Fruit fly (Drosophila melanogaster) whole organism, prepupa: Measurements from ENCODE around the gene CG7582.
A peak's percentile ranks its signal among the peaks of the same experiment; 100 is the strongest.

Experiments used
- Blimp-1 ChIP-seq: fragments of 200-800 bp; sonication (Bioruptor generic); optimal IDR thresholded peaks from 3 replicates; lab custom pipeline; 2017; ENCODE audit warnings: missing biosample characterization, missing genetic modification characterization, mild to moderate bottlenecking, moderate library complexity, missing genetic modification reagents
- CG10631 ChIP-seq: fragments of 200-800 bp; sonication (Bioruptor generic); optimal IDR thresholded peaks from 2 replicates; lab custom pipeline; 2016; ENCODE audit warnings: missing biosample characterization, missing genetic modification characterization
- CG10669 ChIP-seq: fragments of 200-800 bp; sonication (Bioruptor generic); optimal IDR thresholded peaks from 3 replicates; lab custom pipeline; 2018; ENCODE audit warnings: missing biosample characterization, mild to moderate bottlenecking, missing genetic modification characterization, moderate library complexity
- CG11294 ChIP-seq: fragments of 200-800 bp; sonication (Bioruptor generic); IDR thresholded peaks from 2 replicates; pipeline ENCODE4 v1.3.6; 2022; ENCODE audit warnings: missing biosample characterization, missing genetic modification characterization
- CG11762 ChIP-seq: fragments of 200-800 bp; sonication (Bioruptor generic); optimal IDR thresholded peaks from 3 replicates; lab custom pipeline; 2016; ENCODE audit warnings: missing biosample characterization, missing genetic modification characterization; ENCODE audit not compliant: insufficient read depth
- CG15336 ChIP-seq: fragments of 200-800 bp; sonication (Bioruptor generic); IDR thresholded peaks from 2 replicates; pipeline ENCODE4 v1.3.6; 2022; ENCODE audit warnings: missing biosample characterization, missing genetic modification characterization
- CG1621 ChIP-seq: fragments of 200-800 bp; sonication (Bioruptor generic); optimal IDR thresholded peaks from 3 replicates; lab custom pipeline; 2018; ENCODE audit warnings: missing biosample characterization, mild to moderate bottlenecking, missing genetic modification characterization
- CG16779 ChIP-seq: fragments of 200-800 bp; sonication (Bioruptor generic); optimal IDR thresholded peaks from 3 replicates; lab custom pipeline; 2017; ENCODE audit warnings: missing biosample characterization, mild to moderate bottlenecking, missing genetic modification characterization
- CG31627 ChIP-seq: fragments of 200-800 bp; sonication (Bioruptor generic); optimal IDR thresholded peaks from 3 replicates; lab custom pipeline; 2016; ENCODE audit warnings: missing biosample characterization, missing genetic modification characterization
- CG32006 ChIP-seq: fragments of 200-800 bp; sonication (Bioruptor generic); optimal IDR thresholded peaks from 3 replicates; lab custom pipeline; 2017; ENCODE audit warnings: missing biosample characterization, mild to moderate bottlenecking, missing genetic modification characterization
- CG4318 ChIP-seq: fragments of 200-800 bp; sonication (Bioruptor generic); optimal IDR thresholded peaks from 3 replicates; lab custom pipeline; 2017; ENCODE audit warnings: missing biosample characterization, mild to moderate bottlenecking, missing genetic modification characterization
- CG6163 ChIP-seq: fragments of 200-800 bp; sonication (Bioruptor generic); IDR thresholded peaks from 3 replicates; pipeline ENCODE4 v1.3.6; 2022; ENCODE audit warnings: missing biosample characterization, missing genetic modification characterization
- CG6276 ChIP-seq: fragments of 200-800 bp; sonication (Bioruptor generic); optimal IDR thresholded peaks from 2 replicates; lab custom pipeline; 2017; ENCODE audit warnings: missing biosample characterization, mild to moderate bottlenecking, missing genetic modification characterization
- CG6792 ChIP-seq: fragments of 200-800 bp; sonication (Bioruptor generic); optimal IDR thresholded peaks from 3 replicates; lab custom pipeline; 2016; ENCODE audit warnings: missing biosample characterization, missing genetic modification characterization
- CG6808 ChIP-seq: fragments of 200-800 bp; sonication (Bioruptor generic); optimal IDR thresholded peaks from 3 replicates; lab custom pipeline; 2017; ENCODE audit warnings: missing biosample characterization, missing genetic modification characterization, mild to moderate bottlenecking, moderate library complexity, missing genetic modification reagents
- CG7368 ChIP-seq: fragments of 200-800 bp; sonication (Bioruptor generic); optimal IDR thresholded peaks from 3 replicates; lab custom pipeline; 2016; ENCODE audit warnings: missing biosample characterization, missing genetic modification characterization
- CG8319 ChIP-seq: fragments of 200-800 bp; sonication (Bioruptor generic); optimal IDR thresholded peaks from 3 replicates; lab custom pipeline; 2016; ENCODE audit warnings: missing biosample characterization, missing genetic modification characterization
- CG8632 ChIP-seq: fragments of 200-800 bp; sonication (Bioruptor generic); optimal IDR thresholded peaks from 3 replicates; lab custom pipeline; 2016; ENCODE audit warnings: missing biosample characterization, missing genetic modification characterization
- CG9139 ChIP-seq: fragments of 200-800 bp; sonication (Bioruptor generic); optimal IDR thresholded peaks from 3 replicates; lab custom pipeline; 2017; ENCODE audit warnings: missing biosample characterization, mild to moderate bottlenecking, missing genetic modification characterization
- Eip75B ChIP-seq: fragments of 200-800 bp; sonication (Bioruptor generic); optimal IDR thresholded peaks from 3 replicates; lab custom pipeline; 2016; ENCODE audit warnings: missing biosample characterization, missing genetic modification characterization
- Eip78C ChIP-seq: fragments of 200-800 bp; sonication (Bioruptor generic); peaks from one replicate; lab custom pipeline; 2016; ENCODE audit warnings: missing biosample characterization, missing genetic modification characterization
- Eip93F ChIP-seq: fragments of 200-800 bp; sonication (Bioruptor generic); optimal IDR thresholded peaks from 2 replicates; lab custom pipeline; 2016; ENCODE audit warnings: missing biosample characterization, mild to moderate bottlenecking, missing genetic modification characterization
- Ets96B ChIP-seq: fragments of 200-800 bp; optimal IDR thresholded peaks from 2 replicates; lab custom pipeline; 2019; ENCODE audit warnings: missing biosample characterization, mild to moderate bottlenecking, missing genetic modification characterization, moderate library complexity
- Gug ChIP-seq: fragments of 200-800 bp; sonication (Bioruptor generic); IDR thresholded peaks from 2 replicates; pipeline ENCODE4 v1.3.6; 2022; ENCODE audit warnings: missing biosample characterization, missing genetic modification characterization
- Hr38 ChIP-seq: sonication (Bioruptor generic); optimal IDR thresholded peaks from 2 replicates; lab custom pipeline; 2016; ENCODE audit warnings: missing biosample characterization, missing genetic modification characterization
- Hr39 ChIP-seq: fragments of 200-800 bp; sonication (Bioruptor generic); optimal IDR thresholded peaks from 2 replicates; lab custom pipeline; 2016; ENCODE audit warnings: missing biosample characterization, missing genetic modification characterization
- Hr4 ChIP-seq: fragments of 200-800 bp; sonication (Bioruptor generic); optimal IDR thresholded peaks from 3 replicates; lab custom pipeline; 2016; ENCODE audit warnings: missing biosample characterization, missing genetic modification characterization
- Lpt ChIP-seq: fragments of 200-800 bp; sonication (Bioruptor generic); optimal IDR thresholded peaks from 3 replicates; lab custom pipeline; 2016; ENCODE audit warnings: missing biosample characterization, missing genetic modification characterization
- Met ChIP-seq: fragments of 200-800 bp; sonication (Bioruptor generic); optimal IDR thresholded peaks from 3 replicates; lab custom pipeline; 2016; ENCODE audit warnings: missing biosample characterization, missing genetic modification characterization
- Sox15 ChIP-seq: fragments of 200-800 bp; sonication (Bioruptor generic); optimal IDR thresholded peaks from 3 replicates; lab custom pipeline; 2016; ENCODE audit warnings: missing biosample characterization, missing genetic modification characterization
- achi ChIP-seq: fragments of 200-800 bp; sonication (Bioruptor generic); optimal IDR thresholded peaks from 3 replicates; lab custom pipeline; 2016; ENCODE audit warnings: missing biosample characterization, missing genetic modification characterization
- acj6 ChIP-seq: fragments of 200-800 bp; sonication (Bioruptor generic); optimal IDR thresholded peaks from 3 replicates; lab custom pipeline; 2016; ENCODE audit warnings: missing biosample characterization, missing genetic modification characterization
- eg ChIP-seq: fragments of 200-800 bp; sonication (Bioruptor generic); IDR thresholded peaks from 3 replicates; pipeline ENCODE4 v1.3.6; 2022; ENCODE audit warnings: missing biosample characterization, missing genetic modification characterization
- esn ChIP-seq: fragments of 200-800 bp; sonication (Bioruptor generic); optimal IDR thresholded peaks from 2 replicates; lab custom pipeline; 2016; ENCODE audit warnings: missing biosample characterization, mild to moderate bottlenecking, missing genetic modification characterization, moderate library complexity
- fd59A ChIP-seq: fragments of 200-800 bp; sonication (Bioruptor generic); optimal IDR thresholded peaks from 2 replicates; lab custom pipeline; 2017; ENCODE audit warnings: missing biosample characterization, mild to moderate bottlenecking, missing genetic modification characterization, missing genetic modification reagents
- fd85E ChIP-seq: fragments of 200-800 bp; sonication (Bioruptor generic); optimal IDR thresholded peaks from 3 replicates; lab custom pipeline; 2016; ENCODE audit warnings: missing biosample characterization, missing genetic modification characterization
- fkh ChIP-seq: fragments of 200-800 bp; sonication (Bioruptor generic); optimal IDR thresholded peaks from 3 replicates; lab custom pipeline; 2017; ENCODE audit warnings: missing biosample characterization, mild to moderate bottlenecking, missing genetic modification characterization, moderate library complexity
- lz ChIP-seq: fragments of 200-800 bp; sonication (Bioruptor generic); optimal IDR thresholded peaks from 3 replicates; lab custom pipeline; 2016; ENCODE audit warnings: missing biosample characterization, missing genetic modification characterization
- net ChIP-seq: fragments of 200-800 bp; sonication (Bioruptor generic); optimal IDR thresholded peaks from 3 replicates; lab custom pipeline; 2016; ENCODE audit warnings: missing biosample characterization, missing genetic modification characterization
- pdm3 ChIP-seq: fragments of 200-800 bp; sonication (Bioruptor generic); optimal IDR thresholded peaks from 3 replicates; lab custom pipeline; 2016; ENCODE audit warnings: missing biosample characterization, missing genetic modification characterization
- salr ChIP-seq, 2 experiments: fragments of 200-800 bp; sonication (Bioruptor generic); optimal IDR thresholded peaks; 3 replicates each; lab custom pipeline; 2016 to 2018; ENCODE audit warnings: missing biosample characterization in 2 of 2, missing genetic modification characterization in 2 of 2, mild to moderate bottlenecking in 1 of 2
- ss ChIP-seq, 2 experiments: fragments of 200-800 bp; sonication (Bioruptor generic); optimal IDR thresholded peaks; 2 replicates in 1 of 2; 3 replicates in 1 of 2; lab custom pipeline; 2017 to 2018; ENCODE audit warnings: mild to moderate bottlenecking in 2 of 2, missing biosample characterization in 2 of 2, missing genetic modification characterization in 2 of 2, moderate library complexity in 1 of 2
- topi ChIP-seq: fragments of 200-800 bp; sonication (Bioruptor generic); optimal IDR thresholded peaks from 3 replicates; lab custom pipeline; 2016; ENCODE audit warnings: missing biosample characterization, missing genetic modification characterization
- vri ChIP-seq: fragments of 200-800 bp; sonication (Bioruptor generic); optimal IDR thresholded peaks from 3 replicates; lab custom pipeline; 2016; ENCODE audit warnings: missing biosample characterization, mild to moderate bottlenecking, missing genetic modification characterization

CG7582 gene

DNA sequence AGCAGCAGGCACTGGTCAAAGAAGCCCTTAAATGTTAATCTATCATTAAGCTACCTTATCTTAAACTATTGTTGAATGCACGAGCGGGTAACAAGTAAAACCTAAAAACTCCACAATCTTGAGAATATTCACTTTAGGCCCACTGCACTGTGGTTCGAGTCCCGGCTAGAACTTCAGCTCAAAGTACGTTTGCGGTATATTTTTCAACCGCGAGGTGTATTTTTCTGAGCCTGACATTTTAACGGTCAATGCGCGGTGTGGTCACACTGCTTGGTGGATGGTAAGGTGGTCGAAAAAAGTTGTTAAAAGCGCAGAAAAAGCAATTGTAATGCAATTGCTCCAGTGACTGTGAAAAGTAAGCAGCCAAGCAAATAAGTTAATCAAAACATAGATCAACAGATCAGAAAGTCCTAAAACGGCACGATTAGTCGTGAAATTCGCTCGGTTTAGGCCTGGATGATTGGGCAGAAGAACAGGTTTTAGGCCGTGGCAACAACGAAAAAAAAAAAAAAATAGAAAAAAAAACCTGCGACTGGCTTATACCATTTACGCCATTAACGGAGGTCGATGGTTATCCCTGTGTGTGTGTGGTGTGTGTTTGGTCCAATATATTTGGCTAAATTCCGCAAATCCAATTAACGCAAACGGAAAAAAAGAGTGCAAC lies 43.6 kb upstream of the CG7582 start, which contains the start of gene Kul (continued):
- TF ChIP-seq CG10631 (GFP tag; lab: Kevin White, UChicago) (no peak), CG6808 (peak; percentile 63), CG10669 (GFP tag; lab: Kevin White, UChicago) (peak; percentile 48), fd59A (GFP tag; lab: Kevin White, UChicago) (no peak), Gug (GFP tag; lab: Robert Waterston, UW) (peak; percentile 15; the same call in 1 of the 2 replicates), CG4318 (no peak), eg (GFP tag; lab: Robert Waterston, UW) (peak; percentile 69), vri (no peak), Eip93F (GFP tag; lab: Kevin White, UChicago) (no peak), CG11294 (GFP tag; lab: Robert Waterston, UW) (no peak), CG6792 (GFP tag; lab: Kevin White, UChicago) (no peak), CG6276 (peak; percentile 74), pdm3 (no peak), CG16779 (peak; percentile 46)

DNA sequence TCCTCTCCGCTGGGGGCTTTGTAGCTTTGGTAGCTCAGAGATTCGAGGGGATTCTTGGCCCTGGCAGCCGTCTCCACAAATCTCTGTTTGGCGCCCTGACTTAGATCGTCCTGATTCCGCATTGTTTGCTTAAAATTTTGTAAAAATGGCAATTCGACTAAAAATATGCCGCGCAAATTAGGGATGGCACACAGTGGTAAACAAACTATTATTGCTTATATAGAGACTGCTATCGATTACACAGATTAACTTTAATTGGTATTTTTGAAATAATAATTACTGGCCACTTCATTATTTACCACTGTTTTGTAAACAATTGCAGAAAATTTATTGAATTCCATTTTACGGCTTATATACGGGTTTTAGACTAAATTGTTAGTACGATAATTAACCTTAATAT lies 42.7 kb upstream of the CG7582 start, which contains the start of the genes Naa40 and CG18731:
Naa40 (minus strand) TSS at position 206 of the 400 bp plus-strand sequence.
CG18731 (plus strand) TSS at position 283 of the 400 bp plus-strand sequence.
- TF ChIP-seq fkh (GFP tag; lab: Kevin White, UChicago), result peak; percentile 90
- TF ChIP-seq lz (GFP tag; lab: Kevin White, UChicago), result no peak

DNA sequence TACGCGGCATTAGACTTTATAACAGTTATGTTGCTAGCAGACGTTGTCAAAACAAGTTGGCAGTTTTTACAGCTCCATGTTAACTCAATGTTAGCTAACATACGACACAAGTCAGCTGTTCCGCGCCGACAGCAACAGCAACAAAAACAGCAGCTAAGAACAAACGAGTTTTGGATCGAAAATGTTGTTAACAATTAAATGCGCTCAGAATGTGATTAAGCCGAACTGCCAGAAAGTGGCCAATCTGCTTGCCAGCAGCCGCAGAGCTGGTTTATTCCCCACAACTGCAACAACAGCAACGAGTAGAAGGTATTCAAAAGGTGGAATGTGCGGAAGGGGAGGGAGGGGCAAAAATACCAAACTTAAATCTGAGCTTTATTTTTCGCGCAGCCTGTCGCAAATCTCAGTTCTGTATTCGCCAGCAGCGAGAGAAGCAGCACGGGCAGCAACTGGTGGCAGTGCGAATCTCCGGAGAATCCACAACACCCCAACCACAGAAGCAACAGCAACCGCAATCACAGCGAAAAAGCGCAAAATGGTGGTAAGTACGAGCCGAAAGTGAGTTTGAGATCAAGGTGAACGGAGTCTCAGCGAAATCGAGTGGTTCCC lies 41.1 kb upstream of the CG7582 start, which contains the start of gene Pcd:
Pcd (plus strand) TSS at position 116 of the 609 bp plus-strand sequence.
- no peak for TF ChIP-seq vri
- no peak for TF ChIP-seq fd59A (GFP tag; lab: Kevin White, UChicago)
- no peak for TF ChIP-seq CG10669 (GFP tag; lab: Kevin White, UChicago)
- no peak for TF ChIP-seq CG16779
- no peak for TF ChIP-seq CG31627 (GFP tag; lab: Kevin White, UChicago)
- TF ChIP-seq CG6163 (GFP tag; lab: Robert Waterston, UW), result no peak
- TF ChIP-seq CG9139 (GFP tag; lab: Kevin White, UChicago), result no peak
- TF ChIP-seq net, result no peak
- no peak for TF ChIP-seq CG8632 (GFP tag; lab: Kevin White, UChicago)
- peak in 1 of 2 experiments; percentile 25 for TF ChIP-seq ss (GFP tag; optimal IDR thresholded peaks at IDR 0.05; lab: Kevin White, UChicago)
- TF ChIP-seq Hr38 (GFP tag; lab: Kevin White, UChicago), result no peak
- TF ChIP-seq CG11762 (GFP tag; lab: Kevin White, UChicago), result no peak
- TF ChIP-seq CG8319 (GFP tag; lab: Kevin White, UChicago), result no peak
- TF ChIP-seq esn (GFP tag; lab: Kevin White, UChicago), result peak; percentile 1
- no peak for TF ChIP-seq Sox15 (GFP tag; lab: Kevin White, UChicago)
- TF ChIP-seq Eip75B (GFP tag; lab: Kevin White, UChicago), result peak; percentile 2
- TF ChIP-seq achi (GFP tag; lab: Kevin White, UChicago), result no peak
- TF ChIP-seq CG15336, result 0 out of 2 replicates have a peak, but pooled peaks have one; percentile 29
- peak; percentile 45 for TF ChIP-seq Eip78C (GFP tag; lab: Kevin White, UChicago)
- TF ChIP-seq CG1621 (tag; lab: Kevin White, UChicago), result peak; percentile 76
- TF ChIP-seq CG6276, result no peak
- TF ChIP-seq Blimp-1 (GFP tag; lab: Kevin White, UChicago), result no peak
- TF ChIP-seq Lpt (GFP tag; lab: Kevin White, UChicago), result no peak
- TF ChIP-seq Hr4 (GFP tag; lab: Kevin White, UChicago), result no peak
- no peak for TF ChIP-seq Ets96B (tag; lab: Kevin White, UChicago)
- TF ChIP-seq lz (GFP tag; lab: Kevin White, UChicago), result no peak
- TF ChIP-seq salr (GFP tag; optimal IDR thresholded peaks at IDR 0.05; lab: Kevin White, UChicago), result no peak
- TF ChIP-seq fd85E (GFP tag; lab: Kevin White, UChicago), result no peak
- TF ChIP-seq fkh (GFP tag; lab: Kevin White, UChicago), result no peak
- no peak for TF ChIP-seq CG11294 (GFP tag; lab: Robert Waterston, UW)
- TF ChIP-seq CG6792 (GFP tag; lab: Kevin White, UChicago), result no peak
- no peak for TF ChIP-seq CG32006 (GFP tag; lab: Kevin White, UChicago)
- TF ChIP-seq CG4318, result no peak
- TF ChIP-seq acj6 (GFP tag; lab: Kevin White, UChicago), result no peak
- TF ChIP-seq eg (GFP tag; lab: Robert Waterston, UW), result 0 out of 3 replicates have a peak, but pooled peaks have one; percentile 15
- no peak for TF ChIP-seq topi (GFP tag; lab: Kevin White, UChicago)
- no peak for TF ChIP-seq pdm3
- TF ChIP-seq Met (GFP tag; lab: Kevin White, UChicago), result no peak
- no peak for TF ChIP-seq Hr39
- TF ChIP-seq CG7368 (GFP tag; lab: Kevin White, UChicago), result no peak
